Worm (Caenorhabditis elegans) whole organism, L3 larva: ENCODE measurements around the gene srlf-29.

Experiments
- elt-3 ChIP-seq, 3 experiments: fragments of 150-350 bp in 1 of 3; sonication (generic microtip) in 2 of 3; optimal IDR thresholded peaks; 2 replicates in 2 of 3; 4 replicates in 1 of 3; lab custom pipeline; 2014 to 2017; ENCODE audit warnings: missing biosample characterization in 3 of 3, missing genetic modification characterization in 3 of 3
- nhr-237 ChIP-seq: fragments of 150-350 bp; optimal IDR thresholded peaks from 2 replicates; lab custom pipeline; 2014; ENCODE audit warnings: missing biosample characterization, missing genetic modification characterization
- nhr-28 ChIP-seq: fragments of 150-350 bp; optimal IDR thresholded peaks from 2 replicates; lab custom pipeline; 2014; ENCODE audit warnings: missing biosample characterization, missing genetic modification characterization
- unc-39 ChIP-seq: sonication (generic microtip); optimal IDR thresholded peaks from 4 replicates; lab custom pipeline; 2017; ENCODE audit warnings: missing biosample characterization, missing genetic modification characterization

DNA sequence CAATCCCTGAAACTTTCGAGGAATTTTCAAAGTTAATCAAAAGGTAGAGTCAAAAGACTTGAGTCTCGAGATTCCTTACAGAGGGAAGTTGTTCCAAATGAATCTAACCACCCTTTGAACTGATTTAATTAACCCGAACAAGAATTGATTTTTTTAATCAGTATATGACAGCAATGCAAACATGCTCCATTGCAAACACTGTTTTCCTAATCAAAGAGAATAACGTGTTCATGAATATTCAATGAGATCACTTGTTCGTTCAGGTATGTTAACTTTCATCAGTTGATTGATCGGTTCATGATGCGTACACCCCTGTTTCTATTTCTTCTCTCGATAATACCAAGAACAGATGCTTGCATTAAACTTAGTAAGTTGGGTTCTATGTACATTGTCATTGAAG is 40.5 kb upstream of the srlf-29 start, which contains the start of gene C08E3.14:
- TF ChIP-seq nhr-28 (no peak), unc-39 (tag; lab: Kevin White, UChicago) (no peak), nhr-237 (tag; lab: Kevin White, UChicago) (no peak), elt-3 (tag; optimal IDR thresholded peaks at IDR 0.05; lab: Kevin White, UChicago) (no peak)
